Fruit fly (Drosophila melanogaster) whole organism: ENCODE measurements around the gene slx1.

Experiments
- CG8478 ChIP-seq: fragments of >200 bp; optimal IDR thresholded peaks from 2 replicates; lab custom pipeline; 2018; ENCODE audit warnings: inconsistent platforms
- Dll ChIP-seq: fragments of >200 bp; optimal IDR thresholded peaks from 2 replicates; lab custom pipeline; 2017
- pan ChIP-seq: fragments of >200 bp; optimal IDR thresholded peaks from 2 replicates; lab custom pipeline; 2017
- psq ChIP-seq: fragments of >200 bp; optimal IDR thresholded peaks from 2 replicates; lab custom pipeline; 2017
- usp ChIP-seq: fragments of >200 bp; optimal IDR thresholded peaks from 2 replicates; lab custom pipeline; 2017; ENCODE audit warnings: missing biosample characterization, missing genetic modification characterization, mixed read lengths

- TF ChIP-seq Dll (lab: Kevin White, UChicago) (no peak), psq (lab: Kevin White, UChicago) (no peak), usp (GFP tag; lab: Kevin White, UChicago) (no peak), CG8478 (lab: Kevin White, UChicago) (no peak), pan (lab: Kevin White, UChicago) (no peak)
Observed at dm6 chr3R:4658991-4659933, 17.5 kb downstream of the slx1 start, which contains the start of gene smash.
